Fruit fly (Drosophila melanogaster): ENCODE data around the gene Hex-A.

dm6 chrX:9584104-9584947 is 1.1 kb upstream of the Hex-A start:
- TF ChIP-seq psq (optimal IDR thresholded peaks at IDR 0.05) (no peak), Dll (optimal IDR thresholded peaks at IDR 0.05) (peak; percentile 86)

Data from whole organism.